Worm (Caenorhabditis elegans): ENCODE data around the gene ZK863.1.

Gene ZK863.1

DNA sequence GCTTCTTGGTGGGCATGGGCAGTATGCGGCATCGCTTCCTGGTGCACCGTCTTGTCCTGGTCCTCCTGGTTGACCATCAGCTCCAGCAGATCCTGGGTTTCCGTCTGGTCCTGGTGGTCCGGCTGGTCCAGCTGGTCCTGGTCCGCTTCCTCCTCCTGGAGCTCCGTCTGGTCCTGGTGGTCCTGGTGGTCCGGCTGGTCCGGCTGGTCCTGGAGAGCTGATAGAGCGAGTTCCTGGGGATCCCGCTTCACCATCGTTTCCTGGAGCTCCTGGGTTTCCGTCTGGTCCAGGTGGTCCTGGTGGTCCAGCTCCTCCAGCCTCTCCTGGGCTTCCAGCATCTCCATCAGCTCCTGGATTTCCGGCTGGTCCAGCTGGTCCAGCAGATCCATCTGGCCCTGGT is 3.0 kb downstream of the ZK863.1 start:
- TF ChIP-seq aptf-2 (GFP tag; conservative IDR thresholded peaks at IDR 0.05) (no peak), aptf-3 (GFP tag; IDR thresholded peaks at IDR 0.05) (0 out of 2 replicates have a peak, but pooled peaks have one; percentile 66), egrh-3 (GFP tag; IDR thresholded peaks at IDR 0.05) (peak; percentile 96)

DNA sequence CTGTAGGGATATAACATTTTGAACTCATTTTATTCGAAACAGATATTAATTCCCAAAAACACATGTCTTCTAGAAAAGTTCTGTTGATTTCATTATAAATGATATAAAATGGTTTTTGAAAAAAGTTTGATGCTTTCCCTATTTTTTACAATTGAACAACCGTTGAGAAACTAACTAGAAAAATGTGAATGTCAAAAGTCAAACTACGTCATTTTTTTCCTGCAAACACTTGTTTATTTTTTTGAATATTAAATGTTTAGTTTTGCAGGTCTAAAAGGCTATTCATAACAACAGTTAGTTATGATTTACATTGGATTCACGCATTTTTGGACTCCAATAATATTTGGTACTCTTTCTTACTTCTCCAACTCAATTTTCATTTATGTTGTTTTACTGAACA is 7.1 kb downstream of the ZK863.1 start, which contains the start of gene srj-4:
Gene srj-4, plus strand, starts transcription at position 301 of the 400 bp plus-strand sequence.
- TF ChIP-seq ceh-27 (GFP tag; optimal IDR thresholded peaks at IDR 0.05), result no peak
- TF ChIP-seq let-526 (GFP tag; IDR thresholded peaks at IDR 0.05), result no peak
- no peak for TF ChIP-seq tbp1 (GFP tag; optimal IDR thresholded peaks at IDR 0.05)
- no peak for TF ChIP-seq unc-62 (GFP tag; optimal IDR thresholded peaks at IDR 0.05)
- no peak for TF ChIP-seq cebp-1 (GFP tag; IDR thresholded peaks at IDR 0.05)
- TF ChIP-seq cebp-1 (tag; optimal IDR thresholded peaks at IDR 0.05), result no peak
- TF ChIP-seq ets-4 (GFP tag; optimal IDR thresholded peaks at IDR 0.05), result no peak
- TF ChIP-seq dpl-1 (GFP tag; optimal IDR thresholded peaks at IDR 0.05), result no peak
- no peak for TF ChIP-seq nfya-1 (tag; optimal IDR thresholded peaks at IDR 0.05; ENCODE audit: borderline replicate concordance, insufficient read depth)
- no peak for TF ChIP-seq F52B5.7 (tag; optimal IDR thresholded peaks at IDR 0.05)
- no peak for TF ChIP-seq mxl-1 (tag; optimal IDR thresholded peaks at IDR 0.05)
- TF ChIP-seq nhr-120 (GFP tag; IDR thresholded peaks at IDR 0.05), result no peak
- no peak for TF ChIP-seq gei-17 (GFP tag; optimal IDR thresholded peaks at IDR 0.05)
- TF ChIP-seq ztf-26 (tag; optimal IDR thresholded peaks at IDR 0.05), result no peak
- TF ChIP-seq pha-4 (tag; optimal IDR thresholded peaks at IDR 0.05), result no peak
- TF ChIP-seq hsf-1 (GFP tag; IDR thresholded peaks at IDR 0.05), result no peak
- no peak for TF ChIP-seq Y67H2A.10 (GFP tag; conservative IDR thresholded peaks at IDR 0.05)
- no peak for TF ChIP-seq mel-28 (tag; optimal IDR thresholded peaks at IDR 0.05; ENCODE audit: borderline replicate concordance)
- TF ChIP-seq F57A8.1 (GFP tag; optimal IDR thresholded peaks at IDR 0.05), result no peak
- no peak for TF ChIP-seq ekl-4 (GFP tag; IDR thresholded peaks at IDR 0.05)

DNA sequence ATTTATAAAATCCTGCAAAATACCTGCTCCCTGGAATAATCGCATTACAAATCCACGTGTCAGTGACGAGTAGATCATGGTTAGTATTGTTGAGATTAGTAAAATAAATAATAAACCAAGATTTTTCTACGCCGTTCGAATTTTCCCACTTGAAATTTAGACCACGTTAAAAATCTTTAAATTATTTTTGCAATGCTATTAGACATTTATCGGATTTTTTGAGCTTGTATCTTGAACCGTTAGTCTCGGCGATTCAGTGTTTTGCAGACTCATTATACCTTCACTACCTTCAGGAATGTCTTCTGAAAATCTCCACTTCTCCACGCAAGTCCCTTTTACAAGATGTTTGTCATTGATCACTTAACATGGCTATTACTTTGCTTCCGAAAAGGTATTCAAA is 7.8 kb downstream of the ZK863.1 start, which contains the start of gene C27A7.5:
Gene C27A7.5, minus strand, starts transcription at position 101 of the 400 bp plus-strand sequence.
- TF ChIP-seq fkh-3 (tag; optimal IDR thresholded peaks at IDR 0.05) (no peak), him-1 (tag; optimal IDR thresholded peaks at IDR 0.05) (no peak), egl-18 (GFP tag; IDR thresholded peaks at IDR 0.05) (no peak), zfh-2 (GFP tag; conservative IDR thresholded peaks at IDR 0.05) (no peak), madf-10 (tag; optimal IDR thresholded peaks at IDR 0.05) (no peak), madf-6 (GFP tag; IDR thresholded peaks at IDR 0.05) (no peak), dox-1 (GFP tag; IDR thresholded peaks at IDR 0.05) (no peak), ceh-27 (GFP tag; optimal IDR thresholded peaks at IDR 0.05) (no peak), lin-26 (GFP tag; IDR thresholded peaks at IDR 0.05) (no peak), snpc-1.3 (tag; optimal IDR thresholded peaks at IDR 0.05; ENCODE audit: insufficient read depth) (no peak), zim-3 (tag; optimal IDR thresholded peaks at IDR 0.05) (no peak), egrh-3 (GFP tag; IDR thresholded peaks at IDR 0.05) (no peak), madf-3 (GFP tag; IDR thresholded peaks at IDR 0.05) (no peak), F52B5.7 (tag; optimal IDR thresholded peaks at IDR 0.05) (no peak), Y79H2A.3 (GFP tag; conservative IDR thresholded peaks at IDR 0.05) (no peak), snpc-4 (GFP tag; optimal IDR thresholded peaks at IDR 0.05) (no peak), snpc-4 (tag; optimal IDR thresholded peaks at IDR 0.05) (no peak)

All from whole organism, young adult.